Fruit fly (Drosophila melanogaster): ENCODE data around the gene Esp.

Esp gene

dm6 chr3R:24810844-24811625, 30.7 kb upstream of the Esp start (continued):
- no peak for TF ChIP-seq Deaf1 (tag; optimal IDR thresholded peaks at IDR 0.05)
- peak; percentile 75 for TF ChIP-seq Bteb2 (GFP tag; optimal IDR thresholded peaks at IDR 0.05)
- peak; percentile 20; the same call in 1 of the 2 replicates for TF ChIP-seq CG8765 (GFP tag; IDR thresholded peaks at IDR 0.05)
- peak; percentile 47; the same call in 1 of the 2 replicates for TF ChIP-seq Dip2 (GFP tag; IDR thresholded peaks at IDR 0.05)
- TF ChIP-seq CG4360 (GFP tag; IDR thresholded peaks at IDR 0.05): peak; percentile 49; the same call in 1 of the 2 replicates
- TF ChIP-seq hb (GFP tag; IDR thresholded peaks at IDR 0.05; ENCODE audit: partially characterized antibody): no peak
- TF ChIP-seq CG10267 (tag; optimal IDR thresholded peaks at IDR 0.05): peak; percentile 63
- peak; percentile 91 for TF ChIP-seq fd3F (GFP tag; optimal IDR thresholded peaks at IDR 0.05)
- TF ChIP-seq Hr51 (GFP tag; optimal IDR thresholded peaks at IDR 0.05): peak; percentile 76 to 90
- peak; percentile 85 for TF ChIP-seq stc (GFP tag; IDR thresholded peaks at IDR 0.05)
- no peak for TF ChIP-seq br (optimal IDR thresholded peaks at IDR 0.05)
- TF ChIP-seq Hmx (GFP tag; optimal IDR thresholded peaks at IDR 0.05): peak; percentile 3
- TF ChIP-seq CG3407 (GFP tag; optimal IDR thresholded peaks at IDR 0.05): peak; percentile 60
- peak; percentile 54 for TF ChIP-seq CG10431 (GFP tag; optimal IDR thresholded peaks at IDR 0.05)
- no peak for TF ChIP-seq CG8478 (optimal IDR thresholded peaks at IDR 0.05)
- TF ChIP-seq ken (GFP tag; IDR thresholded peaks at IDR 0.05): peak; percentile 89
- no peak for TF ChIP-seq CG9797 (GFP tag; optimal IDR thresholded peaks at IDR 0.05)
- TF ChIP-seq nau (GFP tag; optimal IDR thresholded peaks at IDR 0.05): peak; percentile 76
- TF ChIP-seq Sox102F (GFP tag; optimal IDR thresholded peaks at IDR 0.05): peak; percentile 92
- peak; percentile 87 for TF ChIP-seq sisA (GFP tag; IDR thresholded peaks at IDR 0.05)
- TF ChIP-seq Hand (GFP tag; optimal IDR thresholded peaks at IDR 0.05): peak; percentile 81
- TF ChIP-seq ssp (GFP tag; IDR thresholded peaks at IDR 0.05): peak; percentile 70
- TF ChIP-seq bcd (GFP tag; optimal IDR thresholded peaks at IDR 0.05): peak; percentile 82
- TF ChIP-seq dimm (GFP tag; IDR thresholded peaks at IDR 0.05): peak; percentile 67
- TF ChIP-seq CG1792 (GFP tag; optimal IDR thresholded peaks at IDR 0.05): peak; percentile 81
- TF ChIP-seq onecut (GFP tag; IDR thresholded peaks at IDR 0.05): peak; percentile 73
- peak; percentile 17 for TF ChIP-seq pzg (GFP tag; optimal IDR thresholded peaks at IDR 0.05)
- TF ChIP-seq CG34224 (GFP tag; IDR thresholded peaks at IDR 0.05; ENCODE audit: partially characterized antibody): no peak
- TF ChIP-seq NC2β (GFP tag; optimal IDR thresholded peaks at IDR 0.05): peak; percentile 73
- TF ChIP-seq ems (GFP tag; optimal IDR thresholded peaks at IDR 0.05): peak; percentile 93
- peak; percentile 86 for TF ChIP-seq H15 (GFP tag; IDR thresholded peaks at IDR 0.05)
- TF ChIP-seq Sry-δ (GFP tag; optimal IDR thresholded peaks at IDR 0.05): peak; percentile 48
- peak; percentile 78 for TF ChIP-seq ATbp (GFP tag; optimal IDR thresholded peaks at IDR 0.05)
- TF ChIP-seq CG7786 (GFP tag; optimal IDR thresholded peaks at IDR 0.05): peak; percentile 92
- TF ChIP-seq Mad (GFP tag; optimal IDR thresholded peaks at IDR 0.05): peak; percentile 86
- peak; percentile 92 for TF ChIP-seq PHDP (tag; optimal IDR thresholded peaks at IDR 0.05)
- peak; percentile 90 for TF ChIP-seq Fer3 (tag; optimal IDR thresholded peaks at IDR 0.05)
- TF ChIP-seq cwo (GFP tag; optimal IDR thresholded peaks at IDR 0.05): peak; percentile 85
- TF ChIP-seq CG17612 (GFP tag; IDR thresholded peaks at IDR 0.05): peak; percentile 68; the same call in 1 of the 2 replicates
- TF ChIP-seq Pdp1 (GFP tag; optimal IDR thresholded peaks at IDR 0.05): peak; percentile 77 to 84
- peak; percentile 78 for TF ChIP-seq gcm2 (GFP tag; optimal IDR thresholded peaks at IDR 0.05)
- TF ChIP-seq CG12942 (GFP tag; optimal IDR thresholded peaks at IDR 0.05): peak; percentile 79
- peak; percentile 77; the same call in 2 of the 3 replicates for TF ChIP-seq CG2199 (GFP tag; IDR thresholded peaks at IDR 0.05)
- peak; percentile 83 for TF ChIP-seq emc (GFP tag; optimal IDR thresholded peaks at IDR 0.05)
- TF ChIP-seq salm (tag; optimal IDR thresholded peaks at IDR 0.05): peak; percentile 85
- peak; percentile 60 for TF ChIP-seq Usf (GFP tag; optimal IDR thresholded peaks at IDR 0.05)
- TF ChIP-seq CG15696 (tag; optimal IDR thresholded peaks at IDR 0.05): peak; percentile 30
- peak; percentile 72; the same call in 2 of the 3 replicates for TF ChIP-seq sr (GFP tag; IDR thresholded peaks at IDR 0.05)
- peak; percentile 50; the same call in 1 of the 2 replicates for TF ChIP-seq ro (GFP tag; IDR thresholded peaks at IDR 0.05)
